Fruit fly (Drosophila melanogaster) ovary, adult (tissue): ENCODE data around the gene AIMP2.

Experiments
- CG17801 ChIP-seq: fragments of 200-800 bp; optimal IDR thresholded peaks from 2 replicates; lab custom pipeline; 2019; ENCODE audit warnings: missing biosample characterization, mild to moderate bottlenecking, missing genetic modification characterization, moderate library complexity; ENCODE audit not compliant: partially characterized antibody

AIMP2 gene

DNA sequence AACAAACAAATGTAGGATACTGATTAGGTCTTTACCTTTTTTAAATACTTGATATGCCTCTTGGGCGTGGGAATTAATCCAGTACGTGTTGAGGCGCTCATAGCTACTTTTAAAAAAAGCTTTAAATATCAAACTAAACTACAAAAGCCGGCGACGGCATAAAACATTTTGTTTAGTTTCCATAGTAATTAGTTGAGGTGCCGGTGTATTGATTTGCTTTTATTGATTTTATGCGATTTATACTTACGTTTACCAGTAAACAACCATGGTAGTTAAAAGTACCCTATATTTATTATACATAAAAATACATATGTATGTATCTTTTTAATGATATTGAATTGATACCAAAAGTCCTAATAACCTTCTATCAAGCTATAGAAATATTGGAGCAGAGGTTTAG, 29.3 kb downstream of the AIMP2 start, which contains the start of gene CG13449:
Gene CG13449, minus strand, starts transcription at position 101 of the 400 bp plus-strand sequence.
- TF ChIP-seq CG17801: no peak

DNA sequence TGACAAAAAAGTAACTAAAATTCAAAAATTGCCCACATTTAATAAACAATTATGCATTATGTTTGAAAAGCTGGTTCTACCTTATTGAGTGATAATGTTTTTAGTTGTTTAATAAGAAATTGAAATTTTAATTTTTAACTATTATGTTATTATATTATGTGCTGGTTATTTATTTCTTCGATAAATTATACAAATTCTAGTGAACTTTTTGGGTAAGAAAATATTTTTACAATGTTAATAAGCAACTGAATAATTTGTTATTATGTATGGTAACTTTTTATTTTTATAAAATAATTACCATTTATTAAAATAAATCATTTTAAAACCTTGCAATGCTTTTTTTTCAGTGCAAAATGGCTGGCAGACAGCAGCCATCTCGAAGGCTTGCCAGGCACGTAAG, 33.1 kb downstream of the AIMP2 start:
- TF ChIP-seq CG17801: no peak

dm6 chr3L:15616900-15617299, 33.5 kb downstream of the AIMP2 start:
- no peak for TF ChIP-seq CG17801

DNA sequence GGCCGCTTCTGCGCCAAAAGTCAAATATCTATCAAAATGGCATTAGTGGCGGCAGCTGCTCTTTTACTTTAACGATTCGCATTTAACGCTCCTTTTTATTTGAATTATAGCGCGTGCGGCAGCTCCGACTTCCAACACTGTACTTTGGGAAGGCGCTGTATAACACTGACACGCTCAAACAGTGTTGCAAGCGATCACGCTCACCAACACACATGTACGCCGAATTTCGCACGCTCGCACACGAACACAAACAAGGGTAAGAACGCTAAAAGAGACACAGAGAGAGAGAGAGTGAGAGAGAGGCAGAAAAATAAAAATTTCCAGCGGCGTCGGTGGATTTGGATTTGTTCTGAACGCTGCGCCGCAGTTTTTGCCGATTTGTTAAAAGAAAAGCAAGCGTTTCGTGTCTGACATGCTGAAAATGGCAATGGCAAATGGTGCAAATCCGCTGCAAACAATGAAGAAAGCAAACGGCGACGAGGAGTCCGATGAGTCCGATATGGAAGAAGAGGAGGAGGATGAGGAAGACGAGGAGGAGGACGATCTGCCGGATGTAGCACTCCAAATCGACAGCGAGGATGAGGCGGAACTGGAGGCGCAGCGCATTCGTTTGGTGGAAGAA, 36.3 kb downstream of the AIMP2 start, which contains the start of gene Phs:
Gene Phs, plus strand, starts transcription at position 276 of the 622 bp plus-strand sequence.
- peak; percentile 32 for TF ChIP-seq CG17801

DNA sequence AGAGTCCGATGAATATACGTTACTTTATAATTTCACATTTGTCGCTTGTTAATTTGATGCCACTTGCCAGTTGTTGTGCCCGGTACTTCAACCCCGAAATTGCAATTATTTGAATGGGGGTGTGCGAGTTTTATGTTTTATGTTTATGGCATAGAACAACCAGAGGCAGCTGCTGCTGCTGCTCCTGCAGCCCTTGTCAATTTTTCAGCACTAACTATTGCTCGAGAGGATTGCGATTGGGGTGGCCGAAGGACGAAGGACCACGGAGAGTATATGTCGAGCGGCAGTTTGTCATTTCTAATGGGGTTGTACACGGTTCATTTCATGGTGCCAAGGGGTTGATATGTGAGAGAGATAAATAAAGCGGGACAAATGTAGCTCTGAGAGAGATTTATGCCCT, 40.7 kb downstream of the AIMP2 start:
- TF ChIP-seq CG17801: no peak

dm6 chr3L:15624944-15625610, 41.6 kb downstream of the AIMP2 start:
- TF ChIP-seq CG17801: no peak

DNA sequence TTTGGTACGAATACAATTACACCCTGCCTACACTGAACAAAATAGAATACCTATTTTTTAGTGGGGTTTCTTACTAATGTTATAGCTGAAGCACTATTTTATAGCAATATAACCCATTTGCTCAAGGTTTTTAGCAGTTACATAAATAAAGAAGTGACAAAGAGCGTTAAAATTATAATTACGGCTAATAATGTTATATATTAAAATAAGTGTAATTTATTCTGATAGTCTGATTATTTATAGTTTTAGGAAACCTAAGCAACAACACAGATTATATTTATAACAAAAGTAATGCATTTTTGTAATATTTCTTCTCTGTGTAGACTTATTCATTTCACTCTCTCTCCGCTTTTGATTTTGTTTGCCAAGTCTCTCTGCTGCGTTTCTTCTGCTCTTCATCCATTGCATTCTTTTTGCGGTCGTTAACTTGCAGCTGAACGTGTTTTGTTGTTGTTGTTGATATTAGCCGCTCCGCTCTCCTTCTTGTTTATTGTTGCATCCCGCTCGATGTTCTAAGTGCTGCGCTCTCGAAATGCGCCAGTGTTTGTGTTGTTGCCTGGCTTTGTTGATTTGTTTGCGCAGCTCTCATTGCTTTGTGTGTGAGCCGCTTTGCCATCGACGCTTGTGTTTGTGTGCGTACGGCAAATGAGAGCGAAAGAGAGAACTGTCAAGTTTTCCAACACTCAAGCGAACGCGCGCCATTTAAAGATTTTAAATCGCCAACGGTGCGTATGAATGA, 42.4 kb downstream of the AIMP2 start:
- peak; percentile 92 for TF ChIP-seq CG17801

DNA sequence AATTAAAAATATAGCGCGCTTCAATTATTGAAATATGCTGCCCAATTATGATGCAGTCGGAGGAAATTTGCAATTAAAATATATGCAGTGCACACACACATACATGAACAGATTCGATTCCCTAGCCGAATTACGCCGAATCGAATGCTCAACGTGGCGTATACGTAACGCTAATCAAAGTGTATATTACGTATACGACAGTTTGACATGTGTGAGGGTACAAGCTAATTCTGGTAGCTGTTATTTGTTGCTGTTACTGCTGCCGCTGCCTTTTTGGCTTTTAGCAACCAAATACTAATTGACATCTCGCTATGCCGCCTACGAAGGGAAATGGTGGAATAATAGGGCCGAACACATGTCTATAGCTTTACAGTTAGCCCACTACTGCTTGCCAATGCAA, 43.9 kb downstream of the AIMP2 start:
- TF ChIP-seq CG17801: no peak

- TF ChIP-seq CG17801: no peak
Measured at dm6 chr3L:15631067-15631466, 47.6 kb downstream of the AIMP2 start.

DNA sequence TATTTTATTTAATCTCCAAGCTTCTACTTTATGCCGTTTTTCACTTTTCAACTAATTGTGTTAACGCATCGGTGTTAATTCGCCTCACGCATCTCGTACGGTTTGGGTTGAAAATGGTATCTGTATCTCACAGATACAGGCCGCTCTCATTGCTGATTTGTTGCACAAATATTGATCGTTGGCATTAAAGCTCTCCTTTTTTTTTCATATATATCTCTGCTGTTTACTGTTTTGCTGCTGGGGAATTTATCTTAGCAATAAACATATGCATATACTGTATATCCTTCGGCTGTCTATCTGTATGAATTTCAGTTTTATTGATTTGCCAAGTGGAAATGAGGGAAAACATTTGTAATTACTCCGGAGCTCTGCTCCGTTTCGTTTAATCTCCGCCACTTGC, 49.2 kb downstream of the AIMP2 start:
- TF ChIP-seq CG17801: no peak

DNA sequence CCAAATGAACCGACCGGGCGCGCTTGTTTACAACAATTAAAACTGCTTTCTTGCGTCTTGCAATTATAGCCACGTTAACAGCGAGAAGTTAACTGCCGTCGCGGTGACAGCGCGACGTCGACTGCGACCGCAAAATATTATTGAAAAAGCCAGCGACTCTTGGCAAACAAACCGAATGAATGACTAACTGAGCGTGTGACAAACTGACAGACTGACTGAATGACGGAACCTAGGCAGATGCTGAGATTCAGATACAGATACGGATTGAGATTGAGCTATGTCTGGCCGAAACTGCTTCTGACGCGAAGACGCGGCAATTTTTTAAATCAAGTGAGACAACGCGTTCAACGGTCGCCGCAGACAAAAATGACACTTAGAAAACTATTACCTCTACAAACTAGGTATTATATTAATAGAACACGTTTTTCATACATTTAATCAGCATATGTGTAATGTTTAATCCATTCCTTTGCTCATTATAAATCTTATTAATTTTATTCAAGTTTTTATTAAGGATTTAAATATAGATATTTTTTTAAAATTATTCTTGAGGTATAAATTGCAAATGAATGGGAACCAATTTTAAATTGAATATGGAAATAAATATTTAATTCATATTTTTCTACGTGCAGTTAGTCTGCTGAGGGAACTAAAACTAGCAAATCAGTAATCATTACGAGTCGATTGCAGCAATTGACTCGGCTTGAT, 51.1 kb downstream of the AIMP2 start:
- TF ChIP-seq CG17801: no peak
